Fruit fly (Drosophila melanogaster): ENCODE data around the gene CG5399.

dm6 chr3R:15664321-15665172, 30.5 kb upstream of the CG5399 start:
- TF ChIP-seq ttk (optimal IDR thresholded peaks at IDR 0.05) (no peak), psq (optimal IDR thresholded peaks at IDR 0.05) (no peak), Myc (optimal IDR thresholded peaks at IDR 0.05) (no peak), Sin3A (optimal IDR thresholded peaks at IDR 0.05) (no peak), h (optimal IDR thresholded peaks at IDR 0.05) (no peak), insv (optimal IDR thresholded peaks at IDR 0.05) (no peak)
